Fruit fly (Drosophila melanogaster) whole organism, embryonic: Measurements from ENCODE around the gene Indy.

ENCODE experiments used
- CG7928 ChIP-seq: fragments of 200-800 bp; sonication (Bioruptor generic); optimal IDR thresholded peaks from 2 replicates; lab custom pipeline; 2017; ENCODE audit warnings: missing biosample characterization, mild to moderate bottlenecking, missing genetic modification characterization
- cg ChIP-seq: fragments of 200-800 bp; sonication (Bioruptor generic); optimal IDR thresholded peaks from 3 replicates; lab custom pipeline; 2019; ENCODE audit warnings: missing biosample characterization, mild to moderate bottlenecking, missing genetic modification characterization, moderate library complexity

DNA sequence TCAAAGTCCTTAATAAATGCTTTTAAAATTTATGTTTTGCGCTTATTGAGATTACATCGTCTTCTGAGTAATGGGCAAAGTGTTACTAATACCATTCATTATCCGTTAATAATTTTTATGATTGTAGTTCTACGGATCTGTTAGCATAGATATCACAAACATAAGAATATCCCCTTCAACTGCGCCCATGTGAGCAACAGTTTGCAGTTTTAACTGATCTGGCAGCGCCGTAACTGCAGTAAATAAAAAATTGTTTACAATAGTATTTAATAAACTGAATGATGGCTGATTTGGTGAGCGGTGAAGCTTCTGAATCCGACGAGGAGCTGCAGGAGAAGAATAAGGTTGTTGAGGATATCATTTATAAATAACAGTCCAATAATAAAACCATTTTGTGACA lies 24.0 kb upstream of the Indy start, which contains the start of gene Blos3:
- TF ChIP-seq cg (GFP tag; lab: Kevin White, UChicago) (no peak), CG7928 (GFP tag; lab: Kevin White, UChicago) (no peak)
